Worm (Caenorhabditis elegans) whole organism, early embryonic: ENCODE results near the gene gck-1.

ENCODE experiments used
- B0310.2 ChIP-seq: sonication (generic microtip); optimal IDR thresholded peaks from 2 replicates; lab custom pipeline; 2016; ENCODE audit warnings: mild to moderate bottlenecking, missing genetic modification characterization, missing compliant biosample characterization
- F13C5.2 ChIP-seq: sonication (generic microtip); optimal IDR thresholded peaks from 2 replicates; lab custom pipeline; 2017; ENCODE audit warnings: mild to moderate bottlenecking, missing genetic modification characterization, inconsistent platforms, missing compliant biosample characterization
- aly-1 ChIP-seq: sonication (generic microtip); optimal IDR thresholded peaks from 2 replicates; lab custom pipeline; 2016; ENCODE audit warnings: missing genetic modification characterization, missing compliant biosample characterization
- ama-1 ChIP-seq: fragments of 150-350 bp; optimal IDR thresholded peaks from 2 replicates; lab custom pipeline; 2014
- ceh-13 ChIP-seq: fragments of 200-800 bp; sonication (Bioruptor generic); optimal IDR thresholded peaks from 2 replicates; lab custom pipeline; 2018; ENCODE audit warnings: mild to moderate bottlenecking, missing genetic modification characterization, missing compliant biosample characterization
- ceh-36 ChIP-seq: sonication (generic microtip); optimal IDR thresholded peaks from 2 replicates; lab custom pipeline; 2016; ENCODE audit warnings: missing genetic modification characterization, inconsistent platforms, missing compliant biosample characterization
- ets-7 ChIP-seq: sonication (generic microtip); optimal IDR thresholded peaks from 2 replicates; lab custom pipeline; 2016; ENCODE audit warnings: missing genotype, missing genetic modification characterization, missing compliant biosample characterization
- flt-1 ChIP-seq: fragments of 200-800 bp; sonication (Bioruptor generic); IDR thresholded peaks from 2 replicates; pipeline ENCODE4 v1.3.6; 2022; ENCODE audit warnings: missing genetic modification characterization, missing compliant biosample characterization
- hmbx-1 ChIP-seq: sonication (generic microtip); optimal IDR thresholded peaks from 2 replicates; lab custom pipeline; 2016; ENCODE audit warnings: mild to moderate bottlenecking, missing genetic modification characterization, missing compliant biosample characterization
- hmg-4 ChIP-seq: fragments of 200-800 bp; sonication (Bioruptor generic); optimal IDR thresholded peaks from 2 replicates; lab custom pipeline; 2018; ENCODE audit warnings: mild to moderate bottlenecking, missing genetic modification characterization, missing compliant biosample characterization
- hnd-1 ChIP-seq: sonication (generic microtip); optimal IDR thresholded peaks from 2 replicates; lab custom pipeline; 2016; ENCODE audit warnings: missing genetic modification characterization, missing compliant biosample characterization
- pes-1 ChIP-seq: fragments of 200-800 bp; sonication (Bioruptor generic); IDR thresholded peaks from 2 replicates; pipeline ENCODE4 v1.3.6; 2022; ENCODE audit warnings: missing genetic modification reagents, missing genetic modification characterization, missing compliant biosample characterization
- scrt-1 ChIP-seq: fragments of 200-800 bp; sonication (Bioruptor generic); IDR thresholded peaks from 2 replicates; pipeline ENCODE4 v1.3.6; 2022; ENCODE audit warnings: missing genetic modification characterization, missing compliant biosample characterization
- sea-1 ChIP-seq: fragments of 200-800 bp; sonication (Bioruptor generic); conservative IDR thresholded peaks from 2 replicates; pipeline ENCODE4 v1.3.6; 2022; ENCODE audit warnings: missing genetic modification characterization, missing compliant biosample characterization
- tbx-11 ChIP-seq: fragments of 200-800 bp; sonication (Bioruptor generic); IDR thresholded peaks from 2 replicates; pipeline ENCODE4 v1.3.6; 2022; ENCODE audit warnings: missing genetic modification characterization, missing compliant biosample characterization
- tbx-37 ChIP-seq: fragments of 200-800 bp; sonication (Bioruptor generic); conservative IDR thresholded peaks from 2 replicates; pipeline ENCODE4 v1.3.6; 2022; ENCODE audit warnings: missing genetic modification reagents, missing genetic modification characterization, missing compliant biosample characterization
- tra-4 ChIP-seq: sonication (generic microtip); optimal IDR thresholded peaks from 2 replicates; lab custom pipeline; 2017; ENCODE audit warnings: missing genetic modification characterization, missing compliant biosample characterization

gck-1 gene

ce11 chrV:8936184-8936589 lies 11.4 kb upstream of the gck-1 start, which contains the start of gene unc-23:
TSS of gene unc-23 (plus strand) at chrV:8936359.
- TF ChIP-seq hmg-4 (GFP tag; lab: Kevin White, UChicago): no peak
- no peak for TF ChIP-seq pes-1 (GFP tag; lab: Robert Waterston, UW)
- TF ChIP-seq tbx-37 (GFP tag; lab: Robert Waterston, UW): no peak
- no peak for TF ChIP-seq tra-4 (tag; lab: Kevin White, UChicago)
- TF ChIP-seq tbx-11 (GFP tag; lab: Robert Waterston, UW): no peak
- TF ChIP-seq hmbx-1 (tag; lab: Kevin White, UChicago): no peak
- TF ChIP-seq flt-1 (GFP tag; lab: Robert Waterston, UW): no peak
- no peak for TF ChIP-seq ets-7
- TF ChIP-seq scrt-1 (GFP tag; lab: Robert Waterston, UW): no peak
- TF ChIP-seq ama-1 (lab: Kevin White, UChicago): no peak
- no peak for TF ChIP-seq ceh-13
- TF ChIP-seq hnd-1: no peak
- TF ChIP-seq sea-1 (GFP tag; lab: Robert Waterston, UW): no peak
- no peak for TF ChIP-seq ceh-36 (tag; lab: Kevin White, UChicago)
- no peak for TF ChIP-seq B0310.2 (tag; lab: Kevin White, UChicago)
- no peak for TF ChIP-seq aly-1 (tag; lab: Kevin White, UChicago)
- TF ChIP-seq F13C5.2 (tag; lab: Kevin White, UChicago): no peak

DNA sequence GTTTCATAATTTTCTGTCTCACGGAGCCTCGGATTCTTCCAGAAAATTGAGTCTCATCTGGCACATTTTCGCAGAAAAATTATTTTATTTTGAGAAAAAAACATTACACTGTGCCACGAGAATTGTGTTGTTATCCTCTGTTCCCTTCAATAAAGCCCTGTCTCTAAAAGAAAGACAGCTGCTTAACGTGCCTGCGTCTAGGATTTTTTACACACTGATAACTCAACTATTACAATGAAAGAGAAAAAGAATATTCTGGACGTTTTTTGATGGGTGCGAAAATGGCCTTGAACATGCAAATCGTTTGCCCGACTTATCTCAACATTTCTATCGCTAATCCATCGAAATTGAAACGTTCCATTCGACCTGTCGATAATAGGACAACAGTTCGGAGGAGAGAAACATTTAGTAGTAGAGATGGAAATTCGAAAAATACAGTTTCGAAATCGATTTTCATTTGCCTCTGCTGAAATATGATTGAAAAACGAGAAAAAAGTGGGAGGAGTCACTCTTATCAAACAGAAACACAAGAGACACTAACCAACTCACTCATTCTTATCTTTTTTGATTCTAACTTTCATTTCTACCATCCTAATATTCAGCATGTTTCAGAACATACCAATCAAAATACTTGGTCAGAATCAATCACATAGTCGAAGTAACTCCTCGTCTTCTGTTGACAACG lies 10.7 kb upstream of the gck-1 start:
- TF ChIP-seq hnd-1 (no peak), pes-1 (GFP tag; lab: Robert Waterston, UW) (no peak), sea-1 (GFP tag; lab: Robert Waterston, UW) (no peak), aly-1 (tag; lab: Kevin White, UChicago) (no peak), hmg-4 (GFP tag; lab: Kevin White, UChicago) (no peak), tbx-37 (GFP tag; lab: Robert Waterston, UW) (no peak), tbx-11 (GFP tag; lab: Robert Waterston, UW) (no peak), ceh-36 (tag; lab: Kevin White, UChicago) (no peak), hmbx-1 (tag; lab: Kevin White, UChicago) (no peak), ceh-13 (no peak), B0310.2 (tag; lab: Kevin White, UChicago) (no peak), scrt-1 (GFP tag; lab: Robert Waterston, UW) (no peak), flt-1 (GFP tag; lab: Robert Waterston, UW) (no peak), tra-4 (tag; lab: Kevin White, UChicago) (no peak), F13C5.2 (tag; lab: Kevin White, UChicago) (no peak), ama-1 (lab: Kevin White, UChicago) (no peak), ets-7 (no peak)

DNA sequence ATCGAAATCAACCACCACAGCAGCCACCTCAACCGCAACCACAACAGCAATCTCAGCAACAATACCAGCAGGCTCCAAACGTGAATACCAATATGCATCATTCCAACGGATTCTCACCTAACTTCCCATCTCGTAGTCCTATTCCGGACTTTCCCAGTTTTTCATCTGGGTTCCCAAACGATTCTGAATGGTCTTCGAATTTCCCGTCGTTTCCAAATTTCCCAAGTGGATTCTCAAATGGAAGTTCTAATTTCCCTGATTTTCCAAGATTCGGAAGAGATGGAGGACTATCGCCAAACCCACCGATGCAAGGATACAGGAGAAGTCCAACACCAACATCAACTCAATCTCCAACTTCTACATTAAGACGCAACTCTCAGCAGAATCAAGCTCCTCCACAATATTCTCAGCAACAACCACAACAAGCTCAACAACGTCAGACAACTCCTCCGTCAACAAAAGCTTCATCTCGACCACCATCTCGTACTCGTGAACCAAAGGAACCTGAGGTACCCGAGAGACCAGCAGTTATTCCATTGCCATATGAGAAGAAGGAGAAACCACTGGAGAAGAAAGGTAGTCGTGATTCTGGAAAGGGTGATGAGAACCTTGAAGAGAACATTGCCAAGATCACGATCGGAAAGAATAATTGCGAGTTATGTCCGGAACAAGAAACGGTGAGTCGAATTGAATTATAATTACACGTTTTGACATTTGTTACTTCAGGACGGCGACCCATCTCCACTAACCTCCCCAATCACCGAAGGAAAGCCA lies 9.9 kb upstream of the gck-1 start:
- no peak for TF ChIP-seq ceh-36 (tag; lab: Kevin White, UChicago)
- no peak for TF ChIP-seq hmg-4 (GFP tag; lab: Kevin White, UChicago)
- no peak for TF ChIP-seq ceh-13
- TF ChIP-seq hmbx-1 (tag; lab: Kevin White, UChicago): no peak
- TF ChIP-seq tra-4 (tag; lab: Kevin White, UChicago): no peak
- TF ChIP-seq tbx-11 (GFP tag; lab: Robert Waterston, UW): no peak
- TF ChIP-seq B0310.2 (tag; lab: Kevin White, UChicago): no peak
- TF ChIP-seq tbx-37 (GFP tag; lab: Robert Waterston, UW): no peak
- TF ChIP-seq F13C5.2 (tag; lab: Kevin White, UChicago): no peak
- no peak for TF ChIP-seq sea-1 (GFP tag; lab: Robert Waterston, UW)
- TF ChIP-seq flt-1 (GFP tag; lab: Robert Waterston, UW): no peak

- TF ChIP-seq tbx-37 (GFP tag; lab: Robert Waterston, UW) (no peak), B0310.2 (tag; lab: Kevin White, UChicago) (no peak), hnd-1 (no peak), ceh-36 (tag; lab: Kevin White, UChicago) (no peak), sea-1 (GFP tag; lab: Robert Waterston, UW) (no peak), ama-1 (lab: Kevin White, UChicago) (no peak), tra-4 (tag; lab: Kevin White, UChicago) (no peak), pes-1 (GFP tag; lab: Robert Waterston, UW) (no peak), tbx-11 (GFP tag; lab: Robert Waterston, UW) (no peak), aly-1 (tag; lab: Kevin White, UChicago) (no peak), ceh-13 (no peak), flt-1 (GFP tag; lab: Robert Waterston, UW) (no peak), scrt-1 (GFP tag; lab: Robert Waterston, UW) (no peak), hmg-4 (GFP tag; lab: Kevin White, UChicago) (no peak), ets-7 (no peak), hmbx-1 (tag; lab: Kevin White, UChicago) (no peak), F13C5.2 (tag; lab: Kevin White, UChicago) (no peak)
Measured at ce11 chrV:8938445-8938844, 9.2 kb upstream of the gck-1 start.

DNA sequence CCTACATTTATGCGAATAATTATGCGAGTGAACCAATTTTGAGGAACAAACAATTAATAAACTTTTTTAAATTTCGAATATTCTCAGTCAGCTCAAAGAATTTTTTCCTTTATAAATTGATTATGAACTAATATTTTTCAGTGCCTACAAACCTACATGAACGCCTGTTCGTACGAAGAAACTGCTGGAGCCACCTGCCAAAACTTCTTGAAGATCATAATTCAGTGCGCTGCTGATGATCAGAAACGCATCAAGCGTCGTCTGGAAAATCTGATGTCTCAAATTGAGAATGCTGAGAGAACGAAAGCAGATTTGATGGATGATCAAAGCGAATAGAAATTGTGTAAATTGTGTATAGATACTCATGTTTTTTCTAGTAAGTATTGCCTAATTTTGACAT lies 8.7 kb upstream of the gck-1 start:
- TF ChIP-seq pes-1 (GFP tag; lab: Robert Waterston, UW) (no peak), hnd-1 (no peak), B0310.2 (tag; lab: Kevin White, UChicago) (no peak), ceh-36 (tag; lab: Kevin White, UChicago) (no peak), aly-1 (tag; lab: Kevin White, UChicago) (no peak), hmg-4 (GFP tag; lab: Kevin White, UChicago) (no peak), ets-7 (no peak), F13C5.2 (tag; lab: Kevin White, UChicago) (no peak), ama-1 (lab: Kevin White, UChicago) (no peak), tra-4 (tag; lab: Kevin White, UChicago) (no peak), tbx-11 (GFP tag; lab: Robert Waterston, UW) (no peak), scrt-1 (GFP tag; lab: Robert Waterston, UW) (no peak), hmbx-1 (tag; lab: Kevin White, UChicago) (no peak), sea-1 (GFP tag; lab: Robert Waterston, UW) (no peak), flt-1 (GFP tag; lab: Robert Waterston, UW) (no peak)
